Fruit fly (Drosophila melanogaster) Kc167 (cell line): ENCODE data around the gene CG5326.

Experiments
- h ChIP-seq: fragments of >200 bp; optimal IDR thresholded peaks from 3 replicates; lab custom pipeline; 2018; ENCODE audit warnings: missing external identifiers
- insv ChIP-seq: fragments of >200 bp; optimal IDR thresholded peaks from 3 replicates; lab custom pipeline; 2018; ENCODE audit warnings: missing external identifiers

- TF ChIP-seq h (lab: Kevin White, UChicago) = no peak
- no peak for TF ChIP-seq insv (lab: Kevin White, UChicago)
Observed at dm6 chr3R:22520481-22520880, 19.2 kb downstream of the CG5326 start.
